Worm (Caenorhabditis elegans) whole organism, mixed stage, embryonic: ENCODE measurements around the gene brap-2.

Experiments used
- lsy-2 ChIP-seq: fragments of 150-350 bp; optimal IDR thresholded peaks from 2 replicates; lab custom pipeline; 2014; ENCODE audit warnings: missing biosample characterization, missing genetic modification characterization
- snpc-4 ChIP-seq: fragments of 150-350 bp; optimal IDR thresholded peaks from 2 replicates; lab custom pipeline; 2014; ENCODE audit warnings: missing biosample characterization, missing genetic modification characterization
- unc-62 ChIP-seq: fragments of 150-350 bp; optimal IDR thresholded peaks from 2 replicates; lab custom pipeline; 2014; ENCODE audit warnings: missing biosample characterization, missing genetic modification reagents, missing genetic modification characterization

- TF ChIP-seq unc-62 (GFP tag; lab: Kevin White, UChicago) (no peak), snpc-4 (tag; lab: Kevin White, UChicago) (no peak), lsy-2 (tag; lab: Kevin White, UChicago) (peak; percentile 2)
Observed at ce11 chrII:5379614-5380077, 13.3 kb downstream of the brap-2 start, which contains the start of gene pkc-3.
